Worm (Caenorhabditis elegans): ENCODE results near the gene irld-44.

ce11 chrV:1640008-1640407 lies 11.1 kb upstream of the irld-44 start, which contains the start of gene str-221:
- TF ChIP-seq flt-1 (GFP tag; IDR thresholded peaks at IDR 0.05) (no peak), ref-1 (GFP tag; conservative IDR thresholded peaks at IDR 0.05) (no peak), ztf-29 (GFP tag; IDR thresholded peaks at IDR 0.05) (no peak), klf-2 (GFP tag; conservative IDR thresholded peaks at IDR 0.05) (no peak), tab-1 (GFP tag; IDR thresholded peaks at IDR 0.05) (no peak)
